Worm (Caenorhabditis elegans): Measurements from ENCODE around the gene B0280.17.
"Not testable (repeated sequence)": the region's sequence is repeated elsewhere in the genome, so short reads cannot be mapped to it uniquely, and the experiment has no call there.

The B0280.17 gene

DNA sequence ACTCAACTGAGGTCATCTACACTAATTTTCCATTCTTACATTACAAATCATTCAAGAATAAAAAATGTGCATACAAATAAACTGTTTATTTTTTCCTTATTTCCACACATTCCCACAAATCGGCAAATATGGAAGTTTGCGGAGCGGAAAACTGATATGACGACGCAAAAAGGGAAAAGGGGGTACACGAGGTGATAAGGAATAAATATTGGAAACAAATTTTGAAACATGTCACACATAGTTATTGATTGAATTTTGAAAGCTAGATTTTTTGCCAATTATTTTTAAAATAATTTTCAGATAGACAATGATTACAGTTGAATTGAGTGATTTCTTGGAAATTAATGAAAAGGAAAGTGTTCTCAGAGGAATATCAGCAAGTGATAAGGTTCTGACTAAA lies 7.3 kb downstream of the B0280.17 start, which contains the start of gene viro-2:
Gene viro-2, plus strand, starts transcription at position 301 of the 400 bp plus-strand sequence.
- TF ChIP-seq klf-2 (GFP tag; conservative IDR thresholded peaks at IDR 0.05); med-1 (GFP tag; optimal IDR thresholded peaks at IDR 0.05; ENCODE audit: insufficient read depth); ztf-23 (GFP tag; IDR thresholded peaks at IDR 0.05): not testable (repeated sequence)

ce11 chrIII:7124364-7124763 lies 11.6 kb downstream of the B0280.17 start, which contains the start of gene B0280.2:
Gene B0280.2, plus strand, starts transcription at chrIII:7124664.
- TF ChIP-seq cog-1 (tag; optimal IDR thresholded peaks at IDR 0.05), result no peak
- no peak for TF ChIP-seq ztf-23 (GFP tag; IDR thresholded peaks at IDR 0.05)
- TF ChIP-seq tab-1 (GFP tag; IDR thresholded peaks at IDR 0.05), result no peak
- no peak for TF ChIP-seq ztf-29 (GFP tag; IDR thresholded peaks at IDR 0.05)
- TF ChIP-seq klf-2 (GFP tag; conservative IDR thresholded peaks at IDR 0.05), result no peak
- TF ChIP-seq med-1 (GFP tag; optimal IDR thresholded peaks at IDR 0.05; ENCODE audit: insufficient read depth), result no peak
- TF ChIP-seq T22C8.4 (GFP tag; IDR thresholded peaks at IDR 0.05), result no peak

DNA sequence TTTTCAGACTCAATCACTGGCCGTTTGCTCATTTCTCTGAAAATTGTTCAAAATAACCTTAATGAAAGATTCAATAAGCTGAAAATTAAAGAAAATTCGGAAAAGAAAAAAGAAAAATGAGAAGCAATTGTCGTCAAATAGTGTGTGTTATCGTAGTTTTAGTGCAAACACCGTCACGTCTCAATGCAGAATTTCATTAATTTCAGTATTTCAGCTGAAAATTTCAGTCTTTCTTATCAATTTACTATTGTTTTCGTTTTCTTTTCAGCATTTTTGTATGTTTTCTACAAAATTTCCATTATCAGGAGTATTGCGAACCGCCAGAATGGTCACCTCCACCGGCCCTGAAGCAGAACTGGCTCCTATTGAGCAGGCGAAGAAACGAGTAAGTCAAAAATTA lies 13.1 kb downstream of the B0280.17 start, which contains the start of the genes B0280.9 and rpia-1:
Gene B0280.9, minus strand, starts transcription at position 36 of the 400 bp plus-strand sequence.
Gene rpia-1, plus strand, starts transcription at position 269 of the 400 bp plus-strand sequence.
- TF ChIP-seq tab-1 (GFP tag; IDR thresholded peaks at IDR 0.05), result no peak
- TF ChIP-seq med-1 (GFP tag; optimal IDR thresholded peaks at IDR 0.05; ENCODE audit: insufficient read depth), result no peak
- no peak for TF ChIP-seq cog-1 (tag; optimal IDR thresholded peaks at IDR 0.05)
- no peak for TF ChIP-seq ref-1 (GFP tag; conservative IDR thresholded peaks at IDR 0.05)

DNA sequence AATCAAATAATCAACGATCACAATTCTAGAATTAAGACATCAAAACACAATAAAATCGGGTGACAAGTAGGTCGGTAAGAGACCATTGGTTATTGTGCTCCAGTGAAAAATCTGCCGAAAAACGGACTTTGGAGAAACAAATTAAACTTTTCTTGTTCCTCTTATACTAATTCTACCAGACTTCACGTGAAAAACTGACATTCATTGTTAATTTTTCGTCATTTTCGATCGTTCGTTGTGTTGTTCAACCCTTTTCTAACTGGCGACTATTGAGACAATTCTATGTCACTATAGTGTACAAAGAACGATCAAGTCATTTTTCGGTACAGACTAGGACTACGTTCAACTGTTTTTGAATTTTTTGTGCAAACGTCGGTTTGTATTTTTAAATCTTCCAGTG lies 15.4 kb downstream of the B0280.17 start:
- no peak for TF ChIP-seq T22C8.4 (GFP tag; IDR thresholded peaks at IDR 0.05)
- no peak for TF ChIP-seq klf-2 (GFP tag; conservative IDR thresholded peaks at IDR 0.05)
- TF ChIP-seq med-1 (GFP tag; optimal IDR thresholded peaks at IDR 0.05; ENCODE audit: insufficient read depth), result no peak
- TF ChIP-seq tab-1 (GFP tag; IDR thresholded peaks at IDR 0.05), result no peak
- TF ChIP-seq cog-1 (tag; optimal IDR thresholded peaks at IDR 0.05), result no peak
- TF ChIP-seq flt-1 (GFP tag; IDR thresholded peaks at IDR 0.05), result no peak
- TF ChIP-seq ref-1 (GFP tag; conservative IDR thresholded peaks at IDR 0.05), result no peak
- no peak for TF ChIP-seq ztf-23 (GFP tag; IDR thresholded peaks at IDR 0.05)

- TF ChIP-seq klf-2 (GFP tag; conservative IDR thresholded peaks at IDR 0.05), result no peak
- TF ChIP-seq flt-1 (GFP tag; IDR thresholded peaks at IDR 0.05), result no peak
- no peak for TF ChIP-seq med-1 (GFP tag; optimal IDR thresholded peaks at IDR 0.05; ENCODE audit: insufficient read depth)
- no peak for TF ChIP-seq ztf-29 (GFP tag; IDR thresholded peaks at IDR 0.05)
- TF ChIP-seq tab-1 (GFP tag; IDR thresholded peaks at IDR 0.05), result no peak
- TF ChIP-seq ref-1 (GFP tag; conservative IDR thresholded peaks at IDR 0.05), result no peak
- peak; percentile 41 for TF ChIP-seq cog-1 (tag; optimal IDR thresholded peaks at IDR 0.05)
- no peak for TF ChIP-seq T22C8.4 (GFP tag; IDR thresholded peaks at IDR 0.05)
Observed at ce11 chrIII:7116615-7117252, 19.2 kb downstream of the B0280.17 start.

- no peak for TF ChIP-seq ztf-23 (GFP tag; IDR thresholded peaks at IDR 0.05)
- no peak for TF ChIP-seq flt-1 (GFP tag; IDR thresholded peaks at IDR 0.05)
- no peak for TF ChIP-seq med-1 (GFP tag; optimal IDR thresholded peaks at IDR 0.05; ENCODE audit: insufficient read depth)
- TF ChIP-seq ref-1 (GFP tag; conservative IDR thresholded peaks at IDR 0.05), result no peak
- TF ChIP-seq klf-2 (GFP tag; conservative IDR thresholded peaks at IDR 0.05), result no peak
- no peak for TF ChIP-seq tab-1 (GFP tag; IDR thresholded peaks at IDR 0.05)
- no peak for TF ChIP-seq cog-1 (tag; optimal IDR thresholded peaks at IDR 0.05)
Observed at ce11 chrIII:7114952-7115488, 20.9 kb downstream of the B0280.17 start, which contains the start of gene nhr-10. Gene nhr-10, minus strand, starts transcription at chrIII:7115438.

DNA sequence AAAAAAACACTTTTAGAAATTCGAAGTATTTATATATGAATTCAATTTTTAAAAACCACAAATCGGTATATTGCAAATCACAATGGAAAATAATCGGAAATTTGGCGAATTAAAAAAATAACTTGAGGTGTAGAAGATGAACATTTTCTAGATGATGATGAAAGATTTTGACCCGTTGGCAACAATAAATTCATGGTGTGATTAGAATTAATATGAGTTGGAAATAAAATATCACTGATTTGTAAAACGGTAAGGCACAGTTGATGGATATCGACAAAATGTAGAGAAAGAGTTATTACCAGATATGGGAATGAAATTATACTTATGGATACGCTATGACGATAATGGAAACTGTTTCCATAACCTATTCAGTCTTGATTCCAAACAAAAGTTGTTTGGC lies 23.6 kb downstream of the B0280.17 start:
- TF ChIP-seq ztf-29 (GFP tag; IDR thresholded peaks at IDR 0.05) (no peak), klf-2 (GFP tag; conservative IDR thresholded peaks at IDR 0.05) (no peak), flt-1 (GFP tag; IDR thresholded peaks at IDR 0.05) (no peak), ztf-23 (GFP tag; IDR thresholded peaks at IDR 0.05) (no peak), cog-1 (tag; optimal IDR thresholded peaks at IDR 0.05) (no peak), T22C8.4 (GFP tag; IDR thresholded peaks at IDR 0.05) (no peak), tab-1 (GFP tag; IDR thresholded peaks at IDR 0.05) (no peak), med-1 (GFP tag; optimal IDR thresholded peaks at IDR 0.05; ENCODE audit: insufficient read depth) (no peak), ref-1 (GFP tag; conservative IDR thresholded peaks at IDR 0.05) (no peak)

DNA sequence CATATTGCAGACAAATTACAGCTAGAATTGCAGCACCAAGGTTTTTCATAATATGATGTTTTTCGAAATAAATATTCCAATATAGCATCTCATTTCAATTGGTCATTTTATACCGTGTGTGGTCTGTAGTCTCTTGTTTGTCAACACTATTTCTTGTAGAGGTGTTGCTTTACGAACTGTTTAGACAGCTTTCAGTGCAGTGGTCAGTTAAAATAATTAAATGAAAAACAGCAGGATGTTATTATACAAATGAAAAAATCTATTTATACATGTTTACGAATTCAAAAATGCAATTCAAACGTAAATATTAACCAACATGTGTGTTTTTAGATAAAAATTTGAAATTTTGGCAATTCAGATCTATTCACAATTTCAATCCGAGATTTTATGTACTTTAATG lies 24.1 kb downstream of the B0280.17 start, which contains the start of gene B0280.7:
Gene B0280.7, minus strand, starts transcription at position 101 of the 400 bp plus-strand sequence.
- TF ChIP-seq tab-1 (GFP tag; IDR thresholded peaks at IDR 0.05) (no peak), klf-2 (GFP tag; conservative IDR thresholded peaks at IDR 0.05) (no peak), ztf-23 (GFP tag; IDR thresholded peaks at IDR 0.05) (no peak), cog-1 (tag; optimal IDR thresholded peaks at IDR 0.05) (no peak), T22C8.4 (GFP tag; IDR thresholded peaks at IDR 0.05) (no peak), ztf-29 (GFP tag; IDR thresholded peaks at IDR 0.05) (no peak), flt-1 (GFP tag; IDR thresholded peaks at IDR 0.05) (no peak), med-1 (GFP tag; optimal IDR thresholded peaks at IDR 0.05; ENCODE audit: insufficient read depth) (no peak), ref-1 (GFP tag; conservative IDR thresholded peaks at IDR 0.05) (no peak)

DNA sequence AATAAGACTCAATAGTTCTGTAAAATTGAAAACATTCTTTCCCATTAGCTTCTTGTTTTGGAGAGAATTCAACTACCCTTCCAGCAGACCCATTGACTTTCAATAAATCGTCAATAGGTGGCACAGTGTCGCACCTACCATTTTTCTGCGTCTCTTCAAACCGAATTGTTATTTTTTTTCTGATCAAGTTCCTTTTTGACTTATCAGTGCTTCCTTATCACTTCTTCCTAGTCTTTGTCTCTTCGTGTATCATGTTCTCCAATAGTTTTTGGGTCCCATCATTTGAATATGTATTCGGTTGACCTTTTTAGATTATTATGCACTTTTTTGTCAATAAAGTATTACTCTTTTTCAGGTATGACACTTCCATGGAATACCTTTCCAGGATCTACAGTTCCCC lies 27.9 kb downstream of the B0280.17 start, which contains the start of gene odd-1:
Gene odd-1, plus strand, starts transcription at position 349 of the 400 bp plus-strand sequence.
- TF ChIP-seq T22C8.4 (GFP tag; IDR thresholded peaks at IDR 0.05) (no peak), med-1 (GFP tag; optimal IDR thresholded peaks at IDR 0.05; ENCODE audit: insufficient read depth) (no peak), ztf-23 (GFP tag; IDR thresholded peaks at IDR 0.05) (no peak), ref-1 (GFP tag; conservative IDR thresholded peaks at IDR 0.05) (no peak), klf-2 (GFP tag; conservative IDR thresholded peaks at IDR 0.05) (no peak), ztf-29 (GFP tag; IDR thresholded peaks at IDR 0.05) (no peak), cog-1 (tag; optimal IDR thresholded peaks at IDR 0.05) (no peak), flt-1 (GFP tag; IDR thresholded peaks at IDR 0.05) (no peak)

All from whole organism, midembryonic.